Worm (Caenorhabditis elegans) whole organism, L3 larva: ENCODE measurements around the gene cutl-5.

Experiments used
- R02D3.7 ChIP-seq: fragments of 150-350 bp; optimal IDR thresholded peaks from 2 replicates; lab custom pipeline; 2014; ENCODE audit warnings: missing biosample characterization, missing genetic modification characterization
- ama-1 ChIP-seq: fragments of 150-350 bp; optimal IDR thresholded peaks from 2 replicates; lab custom pipeline; 2018
- ceh-16 ChIP-seq: sonication (generic microtip); optimal IDR thresholded peaks from 2 replicates; lab custom pipeline; 2017; ENCODE audit warnings: missing biosample characterization, missing genetic modification characterization
- ceh-28 ChIP-seq: fragments of 150-350 bp; optimal IDR thresholded peaks from 2 replicates; lab custom pipeline; 2014; ENCODE audit warnings: missing biosample characterization, missing genetic modification reagents, missing genetic modification characterization
- ceh-82 ChIP-seq: fragments of 150-350 bp; optimal IDR thresholded peaks from 2 replicates; lab custom pipeline; 2014; ENCODE audit warnings: missing biosample characterization, missing genetic modification characterization
- ceh-9 ChIP-seq: sonication (generic microtip); optimal IDR thresholded peaks from 2 replicates; lab custom pipeline; 2018; ENCODE audit warnings: missing biosample characterization, missing genetic modification characterization
- daf-12 ChIP-seq: fragments of 150-350 bp; optimal IDR thresholded peaks from 2 replicates; lab custom pipeline; 2014; ENCODE audit warnings: missing biosample characterization, missing genetic modification reagents, missing genetic modification characterization
- egl-27 ChIP-seq: sonication (generic microtip); optimal IDR thresholded peaks from 4 replicates; lab custom pipeline; 2017; ENCODE audit warnings: missing biosample characterization, missing genetic modification reagents, missing genetic modification characterization
- egl-5 ChIP-seq: fragments of 150-350 bp; optimal IDR thresholded peaks from 2 replicates; lab custom pipeline; 2017; ENCODE audit warnings: missing biosample characterization, missing genetic modification reagents, missing genetic modification characterization, inconsistent platforms
- elt-1 ChIP-seq: fragments of 150-350 bp; optimal IDR thresholded peaks from 2 replicates; lab custom pipeline; 2014; ENCODE audit warnings: missing biosample characterization, missing genetic modification characterization
- elt-2 ChIP-seq: sonication (generic microtip); optimal IDR thresholded peaks from 2 replicates; lab custom pipeline; 2016; ENCODE audit warnings: missing genetic modification reagents, mild to moderate bottlenecking, missing genetic modification characterization, missing compliant biosample characterization
- eor-1 ChIP-seq, 2 experiments: fragments of 150-350 bp; optimal IDR thresholded peaks; 2 replicates each; lab custom pipeline; 2014 to 2018; ENCODE audit warnings: missing biosample characterization in 2 of 2, missing genetic modification characterization in 2 of 2
- fkh-10 ChIP-seq: sonication (generic microtip); optimal IDR thresholded peaks from 2 replicates; lab custom pipeline; 2017; ENCODE audit warnings: missing biosample characterization, missing genetic modification reagents, missing genetic modification characterization
- hmg-11 ChIP-seq: sonication (generic microtip); optimal IDR thresholded peaks from 2 replicates; lab custom pipeline; 2016; ENCODE audit warnings: missing genetic modification characterization, missing compliant biosample characterization
- lin-15B ChIP-seq: fragments of 150-350 bp; optimal IDR thresholded peaks from 2 replicates; lab custom pipeline; 2014; ENCODE audit warnings: missing biosample characterization, missing genetic modification characterization
- lin-39 ChIP-seq: fragments of 150-350 bp; optimal IDR thresholded peaks from 2 replicates; lab custom pipeline; 2018; ENCODE audit warnings: missing biosample characterization, missing genetic modification reagents, missing genetic modification characterization
- lsy-12 ChIP-seq: sonication (generic microtip); optimal IDR thresholded peaks from 2 replicates; lab custom pipeline; 2016; ENCODE audit warnings: mild to moderate bottlenecking, missing genetic modification characterization, missing compliant biosample characterization
- mml-1 ChIP-seq: fragments of 150-350 bp; sonication (generic microtip); optimal IDR thresholded peaks from 3 replicates; lab custom pipeline; 2014; ENCODE audit warnings: missing biosample characterization, missing genetic modification characterization
- nhr-11 ChIP-seq: fragments of 150-350 bp; optimal IDR thresholded peaks from 2 replicates; lab custom pipeline; 2014; ENCODE audit warnings: missing biosample characterization, missing genetic modification characterization
- nhr-12 ChIP-seq: fragments of 150-350 bp; optimal IDR thresholded peaks from 2 replicates; lab custom pipeline; 2014; ENCODE audit warnings: missing biosample characterization, missing genetic modification characterization
- nhr-23 ChIP-seq: fragments of 150-350 bp; optimal IDR thresholded peaks from 2 replicates; lab custom pipeline; 2014; ENCODE audit warnings: missing biosample characterization, missing genetic modification reagents, missing genetic modification characterization
- nhr-237 ChIP-seq: fragments of 150-350 bp; optimal IDR thresholded peaks from 2 replicates; lab custom pipeline; 2014; ENCODE audit warnings: missing biosample characterization, missing genetic modification characterization
- nhr-25 ChIP-seq: sonication (generic microtip); optimal IDR thresholded peaks from 2 replicates; lab custom pipeline; 2017; ENCODE audit warnings: missing biosample characterization, missing genetic modification characterization
- nhr-28 ChIP-seq: fragments of 150-350 bp; optimal IDR thresholded peaks from 2 replicates; lab custom pipeline; 2014; ENCODE audit warnings: missing biosample characterization, missing genetic modification characterization
- nhr-43 ChIP-seq: sonication (generic microtip); optimal IDR thresholded peaks from 2 replicates; lab custom pipeline; 2016; ENCODE audit warnings: mild to moderate bottlenecking, missing genetic modification characterization, missing compliant biosample characterization; ENCODE audit not compliant: poor library complexity, severe bottlenecking
- nhr-67 ChIP-seq: fragments of 150-350 bp; optimal IDR thresholded peaks from 2 replicates; lab custom pipeline; 2014; ENCODE audit warnings: missing biosample characterization, missing genetic modification characterization
- nhr-77 ChIP-seq: fragments of 150-350 bp; optimal IDR thresholded peaks from 2 replicates; lab custom pipeline; 2014; ENCODE audit warnings: missing biosample characterization, missing genetic modification characterization
- pha-4 ChIP-seq: fragments of 150-350 bp; optimal IDR thresholded peaks from 2 replicates; lab custom pipeline; 2014; ENCODE audit warnings: missing biosample characterization, missing genetic modification reagents, missing genetic modification characterization
- pqm-1 ChIP-seq: fragments of 150-350 bp; optimal IDR thresholded peaks from 2 replicates; lab custom pipeline; 2017; ENCODE audit warnings: missing biosample characterization, missing genetic modification characterization, inconsistent platforms
- skn-1 ChIP-seq: fragments of 150-350 bp; optimal IDR thresholded peaks from 2 replicates; lab custom pipeline; 2014; ENCODE audit warnings: missing biosample characterization, missing genetic modification characterization
- unc-39 ChIP-seq: sonication (generic microtip); optimal IDR thresholded peaks from 4 replicates; lab custom pipeline; 2017; ENCODE audit warnings: missing biosample characterization, missing genetic modification characterization
- zag-1 ChIP-seq: fragments of 150-350 bp; optimal IDR thresholded peaks from 2 replicates; lab custom pipeline; 2014; ENCODE audit warnings: missing biosample characterization, missing genetic modification characterization
- ztf-4 ChIP-seq: fragments of 150-350 bp; optimal IDR thresholded peaks from 2 replicates; lab custom pipeline; 2014; ENCODE audit warnings: missing biosample characterization, missing genetic modification characterization

cutl-5 gene

ce11 chrII:7102288-7102687 lies 13.4 kb downstream of the cutl-5 start:
- TF ChIP-seq nhr-25 (tag; lab: Kevin White, UChicago) (peak; percentile 2), nhr-237 (tag; lab: Kevin White, UChicago) (no peak), lin-15B (tag; lab: Kevin White, UChicago) (peak; percentile 6)

ce11 chrII:7100838-7101237 lies 14.9 kb downstream of the cutl-5 start, which contains the start of gene mmaa-1:
Gene mmaa-1 (minus strand): TSS chrII:7101165.
- TF ChIP-seq ama-1 (lab: Kevin White, UChicago) (peak; percentile 56), ceh-16 (no peak), nhr-11 (tag; lab: Kevin White, UChicago) (no peak), nhr-77 (tag; lab: Kevin White, UChicago) (no peak), lsy-12 (tag; lab: Kevin White, UChicago) (peak; percentile 37), nhr-12 (tag; lab: Kevin White, UChicago) (no peak)

ce11 chrII:7099231-7099630 lies 16.5 kb downstream of the cutl-5 start:
- TF ChIP-seq nhr-28 (tag; lab: Kevin White, UChicago) (peak; percentile 32), ama-1 (lab: Kevin White, UChicago) (peak; percentile 30), egl-5 (tag; lab: Kevin White, UChicago) (no peak)

ce11 chrII:7098578-7098977 lies 17.1 kb downstream of the cutl-5 start, which contains the start of gene mct-5:
Gene mct-5 (minus strand): TSS chrII:7098593.
- TF ChIP-seq hmg-11 (no peak), nhr-67 (tag; lab: Kevin White, UChicago) (no peak), skn-1 (tag; lab: Kevin White, UChicago) (no peak), ceh-28 (no peak), egl-5 (tag; lab: Kevin White, UChicago) (no peak)

- no peak for TF ChIP-seq R02D3.7 (tag; lab: Kevin White, UChicago)
- no peak for TF ChIP-seq nhr-43
- TF ChIP-seq nhr-25 (tag; lab: Kevin White, UChicago), result no peak
- TF ChIP-seq ceh-9 (tag; lab: Kevin White, UChicago), result no peak
- no peak for TF ChIP-seq egl-5 (tag; lab: Kevin White, UChicago)
- TF ChIP-seq nhr-28 (tag; lab: Kevin White, UChicago), result no peak
- TF ChIP-seq lsy-12 (tag; lab: Kevin White, UChicago), result no peak
- no peak for TF ChIP-seq elt-2 (tag; lab: Kevin White, UChicago)
- TF ChIP-seq elt-1 (tag; lab: Kevin White, UChicago), result no peak
- TF ChIP-seq mml-1 (tag; lab: Kevin White, UChicago), result no peak
- no peak for TF ChIP-seq ztf-4
Observed at ce11 chrII:7095970-7096369, 19.7 kb downstream of the cutl-5 start.

- TF ChIP-seq nhr-23, result no peak
- TF ChIP-seq nhr-77 (tag; lab: Kevin White, UChicago), result no peak
- TF ChIP-seq eor-1 (tag; optimal IDR thresholded peaks at IDR 0.05; lab: Kevin White, UChicago), result no peak
- TF ChIP-seq unc-39 (tag; lab: Kevin White, UChicago), result no peak
- no peak for TF ChIP-seq daf-12 (tag; lab: Kevin White, UChicago)
- TF ChIP-seq ceh-82 (tag; lab: Kevin White, UChicago), result no peak
- TF ChIP-seq zag-1 (tag; lab: Kevin White, UChicago), result no peak
- no peak for TF ChIP-seq fkh-10 (GFP tag; lab: Kevin White, UChicago)
- no peak for TF ChIP-seq mml-1 (tag; lab: Kevin White, UChicago)
- no peak for TF ChIP-seq ztf-4
- TF ChIP-seq pqm-1 (tag; lab: Kevin White, UChicago), result no peak
- no peak for TF ChIP-seq lin-39 (tag; lab: Kevin White, UChicago)
- no peak for TF ChIP-seq ceh-9 (tag; lab: Kevin White, UChicago)
- TF ChIP-seq nhr-25 (tag; lab: Kevin White, UChicago), result no peak
- no peak for TF ChIP-seq egl-27 (tag; lab: Kevin White, UChicago)
- no peak for TF ChIP-seq pha-4 (tag; lab: Kevin White, UChicago)
- no peak for TF ChIP-seq nhr-11 (tag; lab: Kevin White, UChicago)
Observed at ce11 chrII:7093339-7093821, 22.3 kb downstream of the cutl-5 start, which contains the start of gene T02G5.3. Gene T02G5.3 (plus strand): TSS chrII:7093389.
